Worm (Caenorhabditis elegans): ENCODE results near the gene ced-5.

ced-5 gene

DNA sequence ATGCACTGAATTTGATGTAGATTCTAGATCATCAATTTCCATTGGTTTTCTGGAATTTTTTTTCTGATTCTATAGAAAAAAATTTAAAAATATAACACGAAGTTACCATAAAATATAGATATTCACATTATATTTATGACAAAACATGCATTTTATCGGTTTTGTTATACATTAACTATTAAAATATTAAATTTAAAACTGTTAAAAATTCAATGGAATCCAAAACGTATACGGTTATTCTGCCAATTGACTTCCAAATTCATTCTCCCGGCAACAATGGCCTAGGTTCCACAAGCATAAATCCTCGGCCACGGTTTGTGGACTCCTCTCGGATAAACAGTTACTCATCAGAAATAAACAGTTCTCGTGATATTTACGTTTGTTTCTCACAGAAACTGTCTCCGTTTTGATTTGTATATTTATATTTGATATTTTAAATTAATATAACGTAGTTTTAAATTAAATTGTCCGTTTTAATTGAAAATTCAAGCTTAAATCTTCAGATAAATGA is at the start of gene ced-5, which contains the start of gene F01D4.5:
ced-5 (plus strand) TSS at position 504 of the 511 bp plus-strand sequence.
F01D4.5 (minus strand) TSS at position 51 of the 511 bp plus-strand sequence.
- peak; percentile 94 for TF ChIP-seq nhr-43 (tag; optimal IDR thresholded peaks at IDR 0.05; ENCODE audit: poor library complexity, severe bottlenecking)
- TF ChIP-seq skn-1 (tag; optimal IDR thresholded peaks at IDR 0.05) = peak; percentile 17
- TF ChIP-seq lsy-12 (tag; optimal IDR thresholded peaks at IDR 0.05) = peak; percentile 84
- TF ChIP-seq nhr-25 (tag; optimal IDR thresholded peaks at IDR 0.05) = peak; percentile 42
- TF ChIP-seq lin-15B (tag; optimal IDR thresholded peaks at IDR 0.05) = peak; percentile 85
- peak; percentile 69 for TF ChIP-seq pqm-1 (tag; optimal IDR thresholded peaks at IDR 0.05)
- TF ChIP-seq ztf-11 (tag; optimal IDR thresholded peaks at IDR 0.05) = no peak
- TF ChIP-seq elt-1 (tag; optimal IDR thresholded peaks at IDR 0.05) = peak; percentile 33
- peak; percentile 53 for TF ChIP-seq elt-2 (tag; optimal IDR thresholded peaks at IDR 0.05)
- TF ChIP-seq pha-4 (tag; optimal IDR thresholded peaks at IDR 0.05) = peak; percentile 91
- TF ChIP-seq snpc-4 (tag; optimal IDR thresholded peaks at IDR 0.05) = peak; percentile 69
- peak; percentile 45 for TF ChIP-seq hmg-11 (tag; optimal IDR thresholded peaks at IDR 0.05)
- TF ChIP-seq R02D3.7 (tag; optimal IDR thresholded peaks at IDR 0.05) = peak; percentile 5
- TF ChIP-seq jun-1 (tag; optimal IDR thresholded peaks at IDR 0.05) = peak; percentile 48
- TF ChIP-seq nhr-12 (tag; optimal IDR thresholded peaks at IDR 0.05) = no peak
- TF ChIP-seq nfya-1 (tag; optimal IDR thresholded peaks at IDR 0.05; ENCODE audit: insufficient read depth) = peak; percentile 67
- TF ChIP-seq tbx-2 (tag; optimal IDR thresholded peaks at IDR 0.05) = peak; percentile 53
- peak in 1 of 2 experiments; percentile 76 for TF ChIP-seq eor-1 (tag; optimal IDR thresholded peaks at IDR 0.05)
- TF ChIP-seq nhr-23 (tag; optimal IDR thresholded peaks at IDR 0.05) = peak; percentile 84
- TF ChIP-seq egl-27 (tag; optimal IDR thresholded peaks at IDR 0.05) = no peak
- no peak for TF ChIP-seq nhr-76 (tag; optimal IDR thresholded peaks at IDR 0.05)

DNA sequence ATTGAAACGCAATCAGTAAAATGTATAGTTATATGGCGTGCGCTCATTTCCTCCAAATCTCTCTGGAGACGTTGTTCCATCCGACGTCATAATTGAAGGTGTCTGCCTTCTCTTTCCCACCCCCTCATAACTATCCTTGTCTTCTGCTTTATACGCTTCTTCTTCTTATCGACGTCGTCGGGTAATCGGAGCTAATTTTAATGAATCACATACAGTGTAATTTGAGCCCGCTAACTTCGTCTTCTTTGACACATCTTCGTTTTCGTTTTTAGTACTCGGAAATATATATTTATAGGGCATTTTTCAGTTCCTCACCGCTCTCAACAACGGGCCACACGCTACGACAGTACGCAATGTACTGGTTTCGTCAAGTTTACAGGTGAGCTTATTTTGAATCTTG is 47.5 kb upstream of the ced-5 start, which contains the start of gene ins-1:
ins-1 (plus strand) TSS at position 301 of the 400 bp plus-strand sequence.
- TF ChIP-seq snpc-4 (tag; optimal IDR thresholded peaks at IDR 0.05) (no peak), elt-2 (tag; optimal IDR thresholded peaks at IDR 0.05) (no peak), elt-3 (tag; optimal IDR thresholded peaks at IDR 0.05) (no peak)

DNA sequence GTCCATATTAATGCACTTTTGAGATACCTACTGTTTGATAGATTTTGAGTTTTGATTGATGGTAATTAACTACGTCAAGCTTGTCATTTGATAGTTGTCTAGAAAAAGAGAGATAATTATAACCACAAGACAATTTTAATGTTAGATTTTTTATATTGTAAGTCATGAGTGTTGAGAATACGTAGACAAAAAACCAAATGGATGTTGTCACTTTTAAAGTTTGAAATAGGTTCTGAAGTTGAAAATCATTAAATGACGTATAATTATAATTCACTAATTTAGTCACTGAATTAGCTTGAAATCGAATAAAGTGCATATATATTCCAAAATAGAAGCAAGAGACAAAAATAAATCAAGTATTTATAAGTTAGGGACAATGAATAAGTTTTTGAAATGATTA is 46.8 kb upstream of the ced-5 start:
- no peak for TF ChIP-seq mml-1 (tag; optimal IDR thresholded peaks at IDR 0.05)
- no peak for TF ChIP-seq nhr-11 (tag; optimal IDR thresholded peaks at IDR 0.05)
- TF ChIP-seq nhr-77 (tag; optimal IDR thresholded peaks at IDR 0.05) = no peak
- TF ChIP-seq ceh-28 (tag; optimal IDR thresholded peaks at IDR 0.05) = no peak
- no peak for TF ChIP-seq fkh-2 (tag; optimal IDR thresholded peaks at IDR 0.05)

- TF ChIP-seq elt-2 (tag; optimal IDR thresholded peaks at IDR 0.05) = peak; percentile 90
- TF ChIP-seq pqm-1 (tag; optimal IDR thresholded peaks at IDR 0.05) = peak; percentile 90
- TF ChIP-seq zag-1 (tag; optimal IDR thresholded peaks at IDR 0.05) = no peak
- no peak for TF ChIP-seq unc-39 (tag; optimal IDR thresholded peaks at IDR 0.05)
- TF ChIP-seq nhr-28 (tag; optimal IDR thresholded peaks at IDR 0.05) = no peak
- no peak for TF ChIP-seq fkh-2 (tag; optimal IDR thresholded peaks at IDR 0.05)
- TF ChIP-seq ZK546.5 (tag; optimal IDR thresholded peaks at IDR 0.05) = no peak
- peak; percentile 15 for TF ChIP-seq pha-4 (tag; optimal IDR thresholded peaks at IDR 0.05)
- TF ChIP-seq nhr-237 (tag; optimal IDR thresholded peaks at IDR 0.05) = no peak
- no peak for TF ChIP-seq egl-5 (tag; optimal IDR thresholded peaks at IDR 0.05)
- TF ChIP-seq ceh-28 (tag; optimal IDR thresholded peaks at IDR 0.05) = no peak
- TF ChIP-seq ceh-9 (tag; optimal IDR thresholded peaks at IDR 0.05) = no peak
- no peak for TF ChIP-seq hmg-11 (tag; optimal IDR thresholded peaks at IDR 0.05)
- TF ChIP-seq ceh-16 (tag; optimal IDR thresholded peaks at IDR 0.05) = no peak
- TF ChIP-seq ceh-82 (tag; optimal IDR thresholded peaks at IDR 0.05) = no peak
- no peak for TF ChIP-seq fos-1 (tag; optimal IDR thresholded peaks at IDR 0.05)
- no peak for TF ChIP-seq mdl-1 (tag; optimal IDR thresholded peaks at IDR 0.05)
- no peak for TF ChIP-seq nfya-1 (tag; optimal IDR thresholded peaks at IDR 0.05; ENCODE audit: insufficient read depth)
Measured at ce11 chrIV:10438901-10439300, 45.0 kb upstream of the ced-5 start, which contains the start of gene F13B12.3. Gene F13B12.3, plus strand, starts transcription at chrIV:10439123.
